Worm (Caenorhabditis elegans) whole organism, late embryonic: Measurements from ENCODE around the gene BE10.4.

Source experiments
- F13H6.1 ChIP-seq: sonication (generic microtip); optimal IDR thresholded peaks from 2 replicates; lab custom pipeline; 2016; ENCODE audit warnings: missing genetic modification characterization, missing compliant biosample characterization
- K09A11.1 ChIP-seq: sonication (generic microtip); optimal IDR thresholded peaks from 2 replicates; lab custom pipeline; 2017; ENCODE audit warnings: antibody characterized with exemption, mild to moderate bottlenecking, missing genetic modification characterization, missing compliant biosample characterization; ENCODE audit not compliant: insufficient read depth
- T23F11.4 ChIP-seq: fragments of 200-800 bp; sonication (Bioruptor generic); optimal IDR thresholded peaks from 2 replicates; lab custom pipeline; 2018; ENCODE audit warnings: mild to moderate bottlenecking, missing genetic modification characterization, missing compliant biosample characterization
- ama-1 ChIP-seq: fragments of 150-350 bp; optimal IDR thresholded peaks from 2 replicates; lab custom pipeline; 2014
- ceh-19 ChIP-seq: fragments of 200-800 bp; sonication (Bioruptor generic); optimal IDR thresholded peaks from 2 replicates; lab custom pipeline; 2018; ENCODE audit warnings: mild to moderate bottlenecking, missing genetic modification characterization, missing compliant biosample characterization
- ceh-2 ChIP-seq: sonication (generic microtip); optimal IDR thresholded peaks from 2 replicates; lab custom pipeline; 2016; ENCODE audit warnings: missing genotype, missing genetic modification characterization, missing compliant biosample characterization
- ceh-31 ChIP-seq: sonication (generic microtip); optimal IDR thresholded peaks from 2 replicates; lab custom pipeline; 2016; ENCODE audit warnings: missing genetic modification characterization, missing compliant biosample characterization
- ceh-34 ChIP-seq: sonication (generic microtip); optimal IDR thresholded peaks from 2 replicates; lab custom pipeline; 2016; ENCODE audit warnings: mild to moderate bottlenecking, missing genetic modification characterization, missing compliant biosample characterization
- ceh-6 ChIP-seq: fragments of 200-800 bp; sonication (Bioruptor generic); optimal IDR thresholded peaks from 2 replicates; lab custom pipeline; 2018; ENCODE audit warnings: mild to moderate bottlenecking, missing genetic modification characterization, missing compliant biosample characterization
- ceh-9 ChIP-seq: sonication (generic microtip); optimal IDR thresholded peaks from 2 replicates; lab custom pipeline; 2016; ENCODE audit warnings: mild to moderate bottlenecking, missing genetic modification characterization, inconsistent platforms, missing compliant biosample characterization
- dmd-4 ChIP-seq: sonication (generic microtip); optimal IDR thresholded peaks from 2 replicates; lab custom pipeline; 2016; ENCODE audit warnings: borderline replicate concordance, missing genetic modification characterization, missing compliant biosample characterization
- dve-1 ChIP-seq: sonication (generic microtip); optimal IDR thresholded peaks from 2 replicates; lab custom pipeline; 2017; ENCODE audit warnings: antibody characterized with exemption, mild to moderate bottlenecking, missing genetic modification characterization, missing compliant biosample characterization
- elt-2 ChIP-seq: sonication (generic microtip); optimal IDR thresholded peaks from 2 replicates; lab custom pipeline; 2016; ENCODE audit warnings: missing genetic modification reagents, missing genetic modification characterization, missing compliant biosample characterization
- elt-4 ChIP-seq: sonication (generic microtip); optimal IDR thresholded peaks from 2 replicates; lab custom pipeline; 2016; ENCODE audit warnings: missing genetic modification characterization, missing compliant biosample characterization
- ets-4 ChIP-seq: sonication (generic microtip); optimal IDR thresholded peaks from 2 replicates; lab custom pipeline; 2016; ENCODE audit warnings: missing genetic modification characterization, missing compliant biosample characterization
- fax-1 ChIP-seq: sonication (generic microtip); optimal IDR thresholded peaks from 2 replicates; lab custom pipeline; 2016; ENCODE audit warnings: missing genotype, missing genetic modification characterization, missing compliant biosample characterization
- hlh-13 ChIP-seq: fragments of 200-800 bp; sonication (Bioruptor generic); optimal IDR thresholded peaks from 2 replicates; lab custom pipeline; 2018; ENCODE audit warnings: mild to moderate bottlenecking, missing genetic modification characterization, missing compliant biosample characterization
- hlh-15 ChIP-seq: sonication (generic microtip); optimal IDR thresholded peaks from 2 replicates; lab custom pipeline; 2016; ENCODE audit warnings: missing genetic modification characterization, missing compliant biosample characterization
- hlh-6 ChIP-seq: sonication (generic microtip); optimal IDR thresholded peaks from 2 replicates; lab custom pipeline; 2016; ENCODE audit warnings: missing genotype, missing genetic modification characterization, missing compliant biosample characterization
- hlh-8 ChIP-seq: sonication (generic microtip); optimal IDR thresholded peaks from 2 replicates; lab custom pipeline; 2016; ENCODE audit warnings: missing genotype, missing genetic modification characterization, missing compliant biosample characterization
- lin-11 ChIP-seq: fragments of 200-800 bp; sonication (Bioruptor generic); optimal IDR thresholded peaks from 2 replicates; lab custom pipeline; 2018; ENCODE audit warnings: mild to moderate bottlenecking, missing genetic modification characterization, missing compliant biosample characterization
- madf-2 ChIP-seq: sonication (generic microtip); optimal IDR thresholded peaks from 2 replicates; lab custom pipeline; 2017; ENCODE audit warnings: missing genetic modification characterization, missing compliant biosample characterization
- mec-3 ChIP-seq: sonication (generic microtip); optimal IDR thresholded peaks from 2 replicates; lab custom pipeline; 2016; ENCODE audit warnings: borderline replicate concordance, missing genetic modification characterization, missing compliant biosample characterization
- nfya-1 ChIP-seq: sonication (generic microtip); optimal IDR thresholded peaks from 2 replicates; lab custom pipeline; 2017; ENCODE audit warnings: missing genetic modification characterization, mild to moderate bottlenecking, missing compliant biosample characterization, antibody characterized with exemption, moderate library complexity
- nhr-232 ChIP-seq: sonication (generic microtip); optimal IDR thresholded peaks from 2 replicates; lab custom pipeline; 2016; ENCODE audit warnings: missing genetic modification characterization, missing compliant biosample characterization
- npax-4 ChIP-seq: sonication (generic microtip); optimal IDR thresholded peaks from 2 replicates; lab custom pipeline; 2016; ENCODE audit warnings: missing genetic modification characterization, missing compliant biosample characterization
- pat-9 ChIP-seq: fragments of 200-800 bp; sonication (Bioruptor generic); optimal IDR thresholded peaks from 2 replicates; lab custom pipeline; 2018; ENCODE audit warnings: mild to moderate bottlenecking, missing genetic modification characterization, moderate library complexity, missing compliant biosample characterization
- pax-1 ChIP-seq: fragments of 150-350 bp; optimal IDR thresholded peaks from 2 replicates; lab custom pipeline; 2014; ENCODE audit warnings: missing biosample characterization, missing genetic modification characterization
- pha-2 ChIP-seq: sonication (generic microtip); optimal IDR thresholded peaks from 2 replicates; lab custom pipeline; 2017; ENCODE audit warnings: mild to moderate bottlenecking, missing genetic modification characterization, missing compliant biosample characterization
- rnt-1 ChIP-seq: sonication (generic microtip); optimal IDR thresholded peaks from 2 replicates; lab custom pipeline; 2016; ENCODE audit warnings: missing genetic modification characterization, missing compliant biosample characterization
- sox-2 ChIP-seq: fragments of 200-800 bp; sonication (Bioruptor generic); IDR thresholded peaks from 2 replicates; pipeline ENCODE4 v1.3.6; 2022; ENCODE audit warnings: missing genetic modification reagents, missing genetic modification characterization, missing compliant biosample characterization
- syd-9 ChIP-seq: sonication (generic microtip); optimal IDR thresholded peaks from 2 replicates; lab custom pipeline; 2016; ENCODE audit warnings: mild to moderate bottlenecking, missing genetic modification characterization, moderate library complexity, missing compliant biosample characterization
- tbx-2 ChIP-seq: sonication (generic microtip); optimal IDR thresholded peaks from 2 replicates; lab custom pipeline; 2016; ENCODE audit warnings: missing genetic modification characterization, missing compliant biosample characterization
- ttx-3 ChIP-seq: sonication (generic microtip); optimal IDR thresholded peaks from 2 replicates; lab custom pipeline; 2016; ENCODE audit warnings: missing genetic modification reagents, missing genetic modification characterization, missing compliant biosample characterization
- unc-42 ChIP-seq: sonication (generic microtip); optimal IDR thresholded peaks from 2 replicates; lab custom pipeline; 2016; ENCODE audit warnings: missing genotype, missing genetic modification characterization, missing compliant biosample characterization
- unc-55 ChIP-seq: sonication (generic microtip); optimal IDR thresholded peaks from 2 replicates; lab custom pipeline; 2017; ENCODE audit warnings: missing biosample characterization, missing genetic modification reagents, missing genetic modification characterization
- ztf-16 ChIP-seq: sonication (generic microtip); optimal IDR thresholded peaks from 2 replicates; lab custom pipeline; 2017; ENCODE audit warnings: missing genetic modification characterization, missing compliant biosample characterization

The BE10.4 gene

DNA sequence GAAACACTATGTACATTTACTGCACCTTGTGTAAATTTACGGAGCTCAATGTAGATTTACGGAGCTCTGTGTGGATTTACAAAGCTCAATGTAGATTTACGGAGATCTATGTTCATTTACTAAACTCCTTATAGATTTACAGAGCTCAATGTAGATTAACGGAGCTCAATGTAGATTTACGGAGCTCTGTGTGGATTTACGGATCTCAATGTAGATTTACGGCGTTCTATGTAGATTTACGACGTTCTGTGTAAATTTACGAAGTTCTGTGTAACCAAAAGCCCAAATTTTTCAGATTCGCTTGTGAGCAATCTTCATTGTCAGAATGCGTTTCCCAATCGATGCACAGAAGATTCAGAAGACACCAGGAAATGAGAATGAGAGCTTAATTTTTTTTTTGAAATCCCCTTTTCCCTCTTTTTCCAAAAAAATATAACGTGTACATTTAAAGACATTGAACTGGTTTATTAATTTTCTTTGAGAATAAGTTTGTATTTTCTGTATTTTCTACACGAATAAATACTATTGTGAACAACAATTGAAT, 23.5 kb downstream of the BE10.4 start:
- TF ChIP-seq hlh-6 (tag; lab: Kevin White, UChicago) (no peak), dve-1 (tag; lab: Kevin White, UChicago) (peak; percentile 82)
- TF ChIP-seq, all 69 proteins: peak for 1

ce11 chrIII:12838299-12838698, 25.0 kb downstream of the BE10.4 start:
- peak; percentile 93 for TF ChIP-seq nfya-1 (tag; lab: Kevin White, UChicago)
- TF ChIP-seq sox-2 (GFP tag; lab: Robert Waterston, UW): no peak

ce11 chrIII:12838913-12839366, 25.6 kb downstream of the BE10.4 start, which contains the start of gene Y37D8A.4:
Gene Y37D8A.4, minus strand, starts transcription at chrIII:12838963.
- peak; percentile 2 for TF ChIP-seq elt-2 (tag; lab: Kevin White, UChicago)
- TF ChIP-seq K09A11.1: no peak
- TF ChIP-seq T23F11.4 (GFP tag; lab: Kevin White, UChicago): peak; percentile 0

- TF ChIP-seq ztf-16 (no peak), rnt-1 (tag; lab: Kevin White, UChicago) (no peak), elt-4 (tag; lab: Kevin White, UChicago) (no peak), hlh-15 (tag; lab: Kevin White, UChicago) (no peak), ceh-34 (tag; lab: Kevin White, UChicago) (no peak), sox-2 (GFP tag; lab: Robert Waterston, UW) (no peak)
- TF ChIP-seq, all 69 proteins: peak for 0
Measured at ce11 chrIII:12840204-12840603, 26.9 kb downstream of the BE10.4 start.

DNA sequence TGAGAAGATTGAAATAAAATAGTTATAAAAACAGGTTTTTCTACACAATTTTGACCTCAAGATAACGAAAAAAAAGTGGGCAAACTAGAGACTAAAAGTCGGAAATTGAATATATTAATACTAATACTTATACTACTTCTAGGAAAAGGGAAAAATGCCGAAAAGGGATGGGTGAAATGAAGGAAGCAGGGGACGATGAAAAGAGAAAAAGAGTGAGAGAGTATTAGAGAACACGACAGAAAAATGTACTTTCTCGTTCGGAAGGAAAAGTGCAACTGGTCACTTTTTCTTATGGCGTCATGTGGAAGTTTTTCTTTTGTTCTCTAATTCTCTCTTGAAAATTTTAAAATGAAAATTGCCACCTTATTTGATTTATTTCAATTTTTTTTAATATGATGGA, 28.0 kb downstream of the BE10.4 start:
- TF ChIP-seq ceh-2 (tag; lab: Kevin White, UChicago) (no peak), unc-42 (tag; lab: Kevin White, UChicago) (peak; percentile 22)

ce11 chrIII:12842858-12843257, 29.6 kb downstream of the BE10.4 start:
- no peak for TF ChIP-seq unc-55 (GFP tag; lab: Kevin White, UChicago)
- no peak for TF ChIP-seq mec-3 (tag; lab: Kevin White, UChicago)
- TF ChIP-seq unc-42 (tag; lab: Kevin White, UChicago): no peak
- TF ChIP-seq pax-1 (tag; lab: Kevin White, UChicago): no peak
- no peak for TF ChIP-seq elt-2 (tag; lab: Kevin White, UChicago)
- no peak for TF ChIP-seq F13H6.1 (tag; lab: Kevin White, UChicago)
- no peak for TF ChIP-seq hlh-13 (GFP tag; lab: Kevin White, UChicago)
- no peak for TF ChIP-seq nhr-232 (tag; lab: Kevin White, UChicago)
- no peak for TF ChIP-seq ama-1 (lab: Kevin White, UChicago)
- no peak for TF ChIP-seq pat-9
- no peak for TF ChIP-seq dmd-4 (tag; lab: Kevin White, UChicago)
- no peak for TF ChIP-seq ceh-6 (GFP tag; lab: Kevin White, UChicago)
- no peak for TF ChIP-seq hlh-8 (tag; lab: Kevin White, UChicago)
- TF ChIP-seq fax-1 (tag; lab: Kevin White, UChicago): no peak
- TF ChIP-seq sox-2 (GFP tag; lab: Robert Waterston, UW): no peak
- TF ChIP-seq hlh-6 (tag; lab: Kevin White, UChicago): no peak

- TF ChIP-seq ceh-9 (no peak), elt-4 (tag; lab: Kevin White, UChicago) (no peak), ets-4 (no peak), rnt-1 (tag; lab: Kevin White, UChicago) (no peak), elt-2 (tag; lab: Kevin White, UChicago) (no peak), npax-4 (no peak), tbx-2 (tag; lab: Kevin White, UChicago) (no peak), dve-1 (tag; lab: Kevin White, UChicago) (no peak), ceh-31 (tag; lab: Kevin White, UChicago) (no peak), pha-2 (tag; lab: Kevin White, UChicago) (no peak), syd-9 (tag; lab: Kevin White, UChicago) (no peak), madf-2 (tag; lab: Kevin White, UChicago) (no peak), ceh-19 (GFP tag; lab: Kevin White, UChicago) (no peak), lin-11 (no peak), ttx-3 (tag; lab: Kevin White, UChicago) (no peak)
Measured at ce11 chrIII:12847623-12848022, 34.3 kb downstream of the BE10.4 start.
